Fruit fly (Drosophila melanogaster) whole organism, pupa: ENCODE data around the gene IFT46.
A peak's percentile ranks its signal among the peaks of the same experiment; 100 is the strongest.

Experiments used
- CG10348 ChIP-seq: fragments of 200-800 bp; sonication (Bioruptor generic); IDR thresholded peaks from 2 replicates; pipeline ENCODE4 v1.3.6; 2022; ENCODE audit warnings: missing biosample characterization, missing genetic modification characterization
- CG12605 ChIP-seq: fragments of 200-800 bp; sonication (Bioruptor generic); IDR thresholded peaks from 2 replicates; pipeline ENCODE4 v1.3.6; 2022; ENCODE audit warnings: missing biosample characterization, missing genetic modification characterization
- CG13204 ChIP-seq: fragments of 200-800 bp; sonication (Bioruptor generic); optimal IDR thresholded peaks from 2 replicates; lab custom pipeline; 2018; ENCODE audit warnings: missing biosample characterization, mild to moderate bottlenecking, missing genetic modification characterization, moderate library complexity
- CG14655 ChIP-seq: fragments of 200-800 bp; sonication (Bioruptor generic); optimal IDR thresholded peaks from 3 replicates; lab custom pipeline; 2017; ENCODE audit warnings: mild to moderate bottlenecking, missing biosample characterization, missing genetic modification reagents, missing genetic modification characterization
- CG15710 ChIP-seq: fragments of 200-800 bp; sonication (Bioruptor generic); optimal IDR thresholded peaks from 2 replicates; lab custom pipeline; 2018; ENCODE audit warnings: missing biosample characterization, mild to moderate bottlenecking, missing genetic modification characterization, moderate library complexity
- CG17806 ChIP-seq: fragments of 200-800 bp; sonication (Bioruptor generic); optimal IDR thresholded peaks from 2 replicates; lab custom pipeline; 2018; ENCODE audit warnings: missing biosample characterization, mild to moderate bottlenecking, missing genetic modification characterization, moderate library complexity
- CG32121 ChIP-seq: fragments of 200-800 bp; sonication (Bioruptor generic); IDR thresholded peaks from 2 replicates; pipeline ENCODE4 v1.3.6; 2022; ENCODE audit warnings: missing biosample characterization, missing genetic modification characterization
- CG34367 ChIP-seq: fragments of 200-800 bp; sonication (Bioruptor generic); optimal IDR thresholded peaks from 2 replicates; lab custom pipeline; 2018; ENCODE audit warnings: missing biosample characterization, mild to moderate bottlenecking, missing genetic modification characterization
- CG4496 ChIP-seq: fragments of 200-800 bp; sonication (Bioruptor generic); IDR thresholded peaks from 3 replicates; pipeline ENCODE4 v1.3.6; 2022; ENCODE audit warnings: missing biosample characterization, missing genetic modification characterization
- CG8159 ChIP-seq: fragments of 200-800 bp; sonication (Bioruptor generic); optimal IDR thresholded peaks from 3 replicates; lab custom pipeline; 2018; ENCODE audit warnings: missing biosample characterization, mild to moderate bottlenecking, missing genetic modification characterization, moderate library complexity
- CG8301 ChIP-seq: fragments of 200-800 bp; sonication (Bioruptor generic); optimal IDR thresholded peaks from 2 replicates; lab custom pipeline; 2018; ENCODE audit warnings: missing biosample characterization, mild to moderate bottlenecking, missing genetic modification characterization
- CG9948 ChIP-seq: fragments of 200-800 bp; sonication (Bioruptor generic); optimal IDR thresholded peaks from 2 replicates; lab custom pipeline; 2018; ENCODE audit warnings: missing biosample characterization, mild to moderate bottlenecking, missing genetic modification characterization, moderate library complexity
- D1 ChIP-seq: fragments of 200-800 bp; sonication (Bioruptor generic); optimal IDR thresholded peaks from 2 replicates; lab custom pipeline; 2018; ENCODE audit warnings: missing biosample characterization, mild to moderate bottlenecking, missing genetic modification characterization, moderate library complexity
- EcR ChIP-seq: fragments of 200-800 bp; sonication (Bioruptor generic); optimal IDR thresholded peaks from 3 replicates; lab custom pipeline; 2019; ENCODE audit warnings: missing biosample characterization, missing genetic modification characterization, mild to moderate bottlenecking, moderate library complexity, missing genetic modification reagents
- Ets98B ChIP-seq: fragments of 200-800 bp; sonication (Bioruptor generic); IDR thresholded peaks from 2 replicates; pipeline ENCODE4 v1.3.6; 2022; ENCODE audit warnings: missing biosample characterization, missing genetic modification characterization
- Pif1A ChIP-seq: fragments of 200-800 bp; sonication (Bioruptor generic); optimal IDR thresholded peaks from 3 replicates; lab custom pipeline; 2016; ENCODE audit warnings: missing biosample characterization, missing genetic modification characterization
- Pif1B ChIP-seq: fragments of 200-800 bp; sonication (Bioruptor generic); optimal IDR thresholded peaks from 3 replicates; lab custom pipeline; 2016; ENCODE audit warnings: missing biosample characterization, missing genetic modification characterization
- fd96Ca ChIP-seq: fragments of 200-800 bp; sonication (Bioruptor generic); IDR thresholded peaks from 3 replicates; pipeline ENCODE4 v1.3.6; 2022; ENCODE audit warnings: missing biosample characterization, missing genetic modification characterization
- gl ChIP-seq: fragments of 200-800 bp; sonication (Bioruptor generic); optimal IDR thresholded peaks from 2 replicates; lab custom pipeline; 2018; ENCODE audit warnings: missing biosample characterization, mild to moderate bottlenecking, missing genetic modification characterization
- rn ChIP-seq: fragments of 200-800 bp; sonication (Bioruptor generic); IDR thresholded peaks from 2 replicates; pipeline ENCODE4 v1.3.6; 2022; ENCODE audit warnings: missing biosample characterization, missing genetic modification characterization

IFT46 gene

DNA sequence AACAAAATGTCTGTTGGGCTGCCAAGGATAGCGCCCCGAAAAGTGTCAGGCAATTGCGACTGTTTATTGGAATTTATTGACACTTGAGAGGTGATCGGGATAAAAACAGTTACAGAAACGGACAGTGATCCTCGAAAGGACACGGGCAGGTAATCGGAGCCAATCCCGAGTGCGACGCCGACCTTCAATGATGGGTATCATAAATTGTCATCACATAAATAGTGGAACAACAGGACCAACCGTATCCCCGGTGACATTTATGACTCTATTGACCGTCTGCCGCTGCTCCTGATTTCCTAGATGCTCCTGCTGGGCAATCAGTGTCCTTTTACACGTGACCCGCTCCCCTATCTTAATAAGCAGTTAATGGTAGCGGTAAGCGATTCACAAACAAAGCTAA is 16.8 kb downstream of the IFT46 start:
- TF ChIP-seq CG17806 (tag; lab: Kevin White, UChicago) = no peak
- TF ChIP-seq rn (GFP tag; lab: Robert Waterston, UW) = no peak
- no peak for TF ChIP-seq CG8159 (tag; lab: Kevin White, UChicago)
- no peak for TF ChIP-seq Pif1A (GFP tag; lab: Kevin White, UChicago)
- TF ChIP-seq CG13204 (GFP tag; lab: Kevin White, UChicago) = no peak
- TF ChIP-seq fd96Ca (GFP tag; lab: Robert Waterston, UW) = no peak
- TF ChIP-seq EcR = no peak
- TF ChIP-seq CG12605 (GFP tag; lab: Robert Waterston, UW) = no peak
- TF ChIP-seq Pif1B (GFP tag; lab: Kevin White, UChicago) = no peak
- no peak for TF ChIP-seq CG4496 (GFP tag; lab: Robert Waterston, UW)
- TF ChIP-seq Ets98B (GFP tag; lab: Robert Waterston, UW) = no peak
- no peak for TF ChIP-seq CG34367 (tag; lab: Kevin White, UChicago)
- no peak for TF ChIP-seq CG10348 (GFP tag; lab: Robert Waterston, UW)
- no peak for TF ChIP-seq CG9948 (tag; lab: Kevin White, UChicago)
- no peak for TF ChIP-seq D1 (tag; lab: Kevin White, UChicago)
- TF ChIP-seq CG8301 = no peak
- TF ChIP-seq CG14655 (GFP tag; lab: Kevin White, UChicago) = no peak
- TF ChIP-seq CG32121 (GFP tag; lab: Robert Waterston, UW) = no peak

DNA sequence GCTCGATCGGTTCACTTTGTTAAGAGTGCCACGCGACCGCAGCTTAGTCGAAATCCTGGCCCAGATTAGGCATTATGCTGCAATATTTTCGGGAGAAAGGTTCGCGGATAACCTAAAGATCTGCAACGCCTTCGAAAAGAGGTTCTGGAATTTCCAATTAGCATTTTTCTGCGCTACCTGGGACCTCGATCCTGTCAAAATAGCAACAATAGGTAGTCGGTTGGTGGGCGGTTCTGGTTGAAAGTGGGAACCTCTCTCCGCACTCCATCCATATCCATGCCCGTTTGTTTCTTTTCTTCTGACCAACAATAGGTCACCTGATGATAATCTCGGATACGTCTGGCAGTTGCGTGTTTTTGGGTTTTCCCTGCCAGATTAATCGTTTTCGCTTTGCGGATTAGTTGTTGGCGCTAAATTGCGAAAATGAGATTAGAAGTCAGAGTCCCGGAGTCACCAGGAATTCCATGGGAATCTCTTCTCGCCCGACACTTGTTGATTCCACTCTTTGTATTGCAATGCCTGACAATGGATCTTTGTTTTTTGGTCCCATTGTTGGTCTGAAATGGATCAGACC is 17.7 kb downstream of the IFT46 start:
- no peak for TF ChIP-seq CG17806 (tag; lab: Kevin White, UChicago)
- TF ChIP-seq CG14655 (GFP tag; lab: Kevin White, UChicago) = no peak
- no peak for TF ChIP-seq D1 (tag; lab: Kevin White, UChicago)
- no peak for TF ChIP-seq Pif1B (GFP tag; lab: Kevin White, UChicago)
- TF ChIP-seq CG8301 = no peak
- no peak for TF ChIP-seq CG9948 (tag; lab: Kevin White, UChicago)
- no peak for TF ChIP-seq CG32121 (GFP tag; lab: Robert Waterston, UW)
- TF ChIP-seq gl (tag; lab: Kevin White, UChicago) = no peak
- TF ChIP-seq CG12605 (GFP tag; lab: Robert Waterston, UW) = no peak
- TF ChIP-seq CG4496 (GFP tag; lab: Robert Waterston, UW) = no peak
- TF ChIP-seq CG34367 (tag; lab: Kevin White, UChicago) = no peak
- no peak for TF ChIP-seq CG15710 (tag; lab: Kevin White, UChicago)

DNA sequence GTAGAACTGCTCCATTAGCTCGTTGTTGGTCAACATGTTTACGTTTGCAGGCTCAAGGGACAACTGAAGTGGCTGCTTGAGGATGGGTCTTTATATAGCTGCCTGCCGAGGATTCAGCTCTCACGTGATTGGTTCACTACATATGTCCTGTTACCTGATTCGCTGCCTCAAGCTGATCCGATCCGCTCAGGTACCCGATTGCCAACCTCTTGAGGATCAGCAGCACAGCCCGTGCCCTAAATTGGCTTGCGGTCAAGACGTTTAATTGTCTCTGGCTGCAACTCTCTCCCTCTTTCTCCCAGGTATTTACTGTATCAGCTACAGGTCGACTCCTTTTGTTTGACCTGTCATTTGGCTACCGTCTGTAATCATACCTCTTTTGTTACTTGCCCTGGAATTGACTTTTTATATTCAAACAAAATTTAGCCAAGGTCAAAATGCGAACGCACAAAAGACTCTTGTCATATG is 19.0 kb downstream of the IFT46 start, which contains the start of gene amos:
TSS of gene amos (minus strand) at position 51 of the 468 bp plus-strand sequence.
- TF ChIP-seq CG15710 (tag; lab: Kevin White, UChicago) = no peak
- no peak for TF ChIP-seq Ets98B (GFP tag; lab: Robert Waterston, UW)
- TF ChIP-seq CG34367 (tag; lab: Kevin White, UChicago) = no peak
- no peak for TF ChIP-seq CG8301
- TF ChIP-seq EcR = no peak
- no peak for TF ChIP-seq CG12605 (GFP tag; lab: Robert Waterston, UW)
- TF ChIP-seq CG14655 (GFP tag; lab: Kevin White, UChicago) = no peak
- TF ChIP-seq gl (tag; lab: Kevin White, UChicago) = no peak
- no peak for TF ChIP-seq Pif1B (GFP tag; lab: Kevin White, UChicago)
- TF ChIP-seq CG10348 (GFP tag; lab: Robert Waterston, UW) = no peak
- TF ChIP-seq Pif1A (GFP tag; lab: Kevin White, UChicago) = no peak
- TF ChIP-seq fd96Ca (GFP tag; lab: Robert Waterston, UW) = no peak
- no peak for TF ChIP-seq CG17806 (tag; lab: Kevin White, UChicago)
- no peak for TF ChIP-seq CG4496 (GFP tag; lab: Robert Waterston, UW)
- TF ChIP-seq rn (GFP tag; lab: Robert Waterston, UW) = no peak
- TF ChIP-seq, all 21 proteins: peak for 0

DNA sequence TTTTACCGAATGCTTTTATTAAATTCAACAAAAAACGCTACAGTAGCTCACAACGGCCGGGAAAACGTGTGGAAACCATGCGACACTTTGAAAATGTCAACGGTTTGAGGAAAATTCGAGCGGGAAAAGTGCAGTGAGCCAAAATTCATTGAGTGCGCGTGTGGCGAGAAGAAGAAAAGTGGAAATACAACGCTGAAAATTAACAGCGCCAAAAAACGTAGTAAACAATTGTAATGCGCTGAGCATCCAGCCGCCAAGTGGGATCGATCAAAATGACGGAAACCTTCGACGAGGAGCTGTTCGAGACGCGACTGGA is 25.0 kb downstream of the IFT46 start:
- TF ChIP-seq Pif1B (GFP tag; lab: Kevin White, UChicago) (no peak), CG14655 (GFP tag; lab: Kevin White, UChicago) (no peak), CG15710 (tag; lab: Kevin White, UChicago) (no peak), CG34367 (tag; lab: Kevin White, UChicago) (no peak), CG8159 (tag; lab: Kevin White, UChicago) (no peak), fd96Ca (GFP tag; lab: Robert Waterston, UW) (no peak)
- TF ChIP-seq, all 21 proteins: peak for 0

DNA sequence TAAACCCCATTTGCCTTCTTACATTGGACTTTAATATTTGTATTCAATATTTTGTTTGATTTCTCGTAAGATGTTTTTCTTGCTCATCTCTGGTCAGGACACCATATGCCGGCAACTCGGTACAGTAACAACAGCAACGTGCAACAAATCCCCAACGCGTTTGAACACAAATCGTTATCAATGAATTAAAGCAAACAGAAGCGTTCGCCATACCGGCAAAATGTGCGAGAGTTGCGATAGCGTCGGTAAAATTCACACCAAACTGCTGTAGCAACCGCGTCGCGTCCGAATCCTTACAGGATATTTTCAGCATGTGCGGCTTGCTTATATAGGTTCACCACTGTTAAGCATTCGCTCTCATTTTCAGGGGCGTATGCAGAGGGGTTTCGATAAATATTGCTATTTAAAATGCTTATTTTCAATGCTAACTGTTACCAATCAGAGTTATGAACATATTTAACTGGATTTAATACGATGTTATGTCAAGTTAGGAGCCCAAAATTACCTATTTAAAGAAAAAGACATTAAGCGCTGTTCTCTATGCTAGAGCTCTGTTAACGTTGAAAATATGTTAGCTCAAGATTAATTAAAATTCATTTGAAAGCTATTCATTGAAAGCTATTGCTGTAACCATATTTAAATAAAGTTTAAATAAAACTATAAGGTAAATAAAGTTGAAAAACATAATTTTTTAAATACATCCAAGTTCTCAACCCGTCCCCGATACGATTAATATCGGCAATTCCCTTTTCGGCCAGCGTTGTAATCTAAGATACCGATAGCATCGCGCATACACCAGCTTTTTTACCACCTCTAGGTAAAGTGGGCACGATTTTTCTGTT is 25.6 kb downstream of the IFT46 start, which contains the start of the genes Pde11 and CG15160:
TSS of gene Pde11 (minus strand) at position 243 of the 842 bp plus-strand sequence.
TSS of gene CG15160 (plus strand) at position 792 of the 842 bp plus-strand sequence.
- no peak for TF ChIP-seq CG10348 (GFP tag; lab: Robert Waterston, UW)
- TF ChIP-seq fd96Ca (GFP tag; lab: Robert Waterston, UW) = peak; percentile 63; the same call in 2 of the 3 replicates

DNA sequence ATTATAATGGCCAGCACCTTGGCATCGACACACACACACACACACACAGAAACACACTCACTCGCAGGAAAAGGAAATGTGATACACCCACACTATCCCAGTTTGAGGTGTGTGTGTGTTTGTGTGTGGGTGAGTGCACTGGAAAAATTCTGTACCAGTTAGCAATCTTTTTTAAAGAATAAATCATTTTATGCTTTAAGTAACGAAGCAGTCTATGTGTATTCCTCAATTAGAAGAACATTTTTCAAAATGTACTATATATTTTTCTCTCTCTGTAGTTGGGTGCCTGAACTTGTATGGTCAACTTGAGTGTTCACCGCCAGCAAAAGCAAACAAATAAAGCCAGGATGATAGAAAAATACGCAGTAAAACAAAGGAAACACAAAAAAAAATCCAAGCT is 31.3 kb downstream of the IFT46 start:
- TF ChIP-seq Ets98B (GFP tag; lab: Robert Waterston, UW) (no peak), CG13204 (GFP tag; lab: Kevin White, UChicago) (no peak)
